Worm (Caenorhabditis elegans) whole organism, midembryonic: ENCODE measurements around the gene glct-6.

Experiments used
- T22C8.4 ChIP-seq: fragments of 200-800 bp; sonication (Bioruptor generic); IDR thresholded peaks from 2 replicates; pipeline ENCODE4 v1.3.6; 2022; ENCODE audit warnings: missing genetic modification characterization, missing compliant biosample characterization
- cog-1 ChIP-seq: sonication (generic microtip); optimal IDR thresholded peaks from 2 replicates; lab custom pipeline; 2016; ENCODE audit warnings: missing genetic modification characterization, missing compliant biosample characterization
- flt-1 ChIP-seq: fragments of 200-800 bp; sonication (Bioruptor generic); IDR thresholded peaks from 2 replicates; pipeline ENCODE4 v1.3.6; 2022; ENCODE audit warnings: missing genetic modification characterization, missing compliant biosample characterization
- klf-2 ChIP-seq: fragments of 200-800 bp; sonication (Bioruptor generic); conservative IDR thresholded peaks from 2 replicates; pipeline ENCODE4 v1.3.6; 2022; ENCODE audit warnings: missing genetic modification reagents, missing genetic modification characterization, missing compliant biosample characterization
- med-1 ChIP-seq: sonication (generic microtip); optimal IDR thresholded peaks from 2 replicates; lab custom pipeline; 2017; ENCODE audit warnings: missing genetic modification characterization, mild to moderate bottlenecking, missing compliant biosample characterization, antibody characterized with exemption, missing genetic modification reagents; ENCODE audit not compliant: insufficient read depth
- ref-1 ChIP-seq: fragments of 200-800 bp; sonication (Bioruptor generic); conservative IDR thresholded peaks from 2 replicates; pipeline ENCODE4 v1.3.6; 2022; ENCODE audit warnings: missing genetic modification reagents, missing genetic modification characterization, missing compliant biosample characterization
- tab-1 ChIP-seq: fragments of 200-800 bp; sonication (Bioruptor generic); IDR thresholded peaks from 2 replicates; pipeline ENCODE4 v1.3.6; 2022; ENCODE audit warnings: missing genetic modification characterization, missing compliant biosample characterization
- ztf-23 ChIP-seq: fragments of 200-800 bp; sonication (Bioruptor generic); IDR thresholded peaks from 2 replicates; pipeline ENCODE4 v1.3.6; 2022; ENCODE audit warnings: missing genetic modification reagents, missing genetic modification characterization, missing compliant biosample characterization
- ztf-29 ChIP-seq: fragments of 200-800 bp; sonication (Bioruptor generic); IDR thresholded peaks from 2 replicates; pipeline ENCODE4 v1.3.6; 2022; ENCODE audit warnings: missing genetic modification reagents, missing genetic modification characterization, missing compliant biosample characterization

The glct-6 gene

DNA sequence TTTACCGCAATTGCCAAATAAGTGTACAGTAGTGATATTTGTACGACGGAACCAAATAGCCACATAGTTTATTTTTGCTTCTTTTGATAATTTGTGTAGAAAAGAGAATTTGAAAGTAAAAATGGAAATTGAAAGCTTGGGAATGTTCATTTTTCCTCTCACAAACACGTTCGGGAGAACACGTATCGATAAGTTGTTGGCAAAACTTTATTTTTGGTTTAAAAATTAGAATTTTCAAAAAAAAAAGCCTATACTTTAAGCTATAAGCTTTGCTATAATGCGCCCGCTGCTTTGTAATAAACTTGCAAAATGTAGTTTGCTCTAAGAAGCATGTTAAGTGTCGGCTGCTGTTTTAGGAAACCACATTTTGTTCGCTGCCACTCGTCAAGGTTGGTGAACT, 28.7 kb upstream of the glct-6 start, which contains the start of gene Y37E11AR.7:
Y37E11AR.7 (minus strand) TSS at position 101 of the 400 bp plus-strand sequence.
- TF ChIP-seq ztf-23 (GFP tag; lab: Robert Waterston, UW) (no peak), ztf-29 (GFP tag; lab: Robert Waterston, UW) (no peak), ref-1 (GFP tag; lab: Robert Waterston, UW) (no peak), klf-2 (GFP tag; lab: Robert Waterston, UW) (no peak), cog-1 (tag; lab: Kevin White, UChicago) (no peak), flt-1 (GFP tag; lab: Robert Waterston, UW) (no peak), med-1 (GFP tag; lab: Kevin White, UChicago) (no peak), T22C8.4 (no peak), tab-1 (no peak)

DNA sequence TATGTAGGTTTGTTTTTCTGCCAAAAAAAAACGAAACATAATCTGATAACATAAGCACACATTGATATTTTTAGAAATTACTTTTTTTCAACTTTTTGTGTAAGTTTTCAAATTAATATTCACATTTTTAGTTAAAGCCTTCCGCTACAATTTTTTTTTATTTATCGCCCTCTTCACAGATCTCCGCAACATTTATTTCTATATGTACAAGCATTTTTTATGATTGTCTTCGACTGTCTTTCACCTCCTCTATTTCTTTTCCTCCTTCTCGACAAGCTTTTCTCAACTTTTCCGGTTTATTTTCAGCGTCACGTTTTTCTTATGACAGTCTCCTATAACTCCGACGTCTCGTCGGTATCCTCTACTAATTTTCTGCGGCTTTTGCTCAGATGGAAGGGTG, 28.1 kb upstream of the glct-6 start, which contains the start of gene best-20:
best-20 (plus strand) TSS at position 301 of the 400 bp plus-strand sequence.
- no peak for TF ChIP-seq cog-1 (tag; lab: Kevin White, UChicago)
- no peak for TF ChIP-seq T22C8.4
- no peak for TF ChIP-seq med-1 (GFP tag; lab: Kevin White, UChicago)

DNA sequence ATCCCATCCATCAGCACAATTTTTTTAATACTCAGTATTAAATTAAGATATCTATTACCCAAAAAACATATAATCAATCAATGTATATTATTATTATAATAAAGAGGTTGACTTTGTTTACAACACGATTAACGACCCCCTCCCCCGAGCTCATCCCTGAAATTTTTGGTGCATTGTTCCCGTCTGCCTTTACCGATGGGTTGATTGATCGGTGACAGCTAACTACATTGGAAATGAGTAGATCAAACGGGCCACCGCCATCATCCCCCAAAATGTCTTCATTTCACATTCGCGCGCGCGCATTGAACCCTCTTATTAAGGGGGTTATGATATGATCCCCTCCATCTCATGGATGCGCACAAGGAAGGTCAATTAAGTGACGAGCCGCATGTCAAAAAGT, 24.2 kb upstream of the glct-6 start:
- no peak for TF ChIP-seq T22C8.4
- no peak for TF ChIP-seq tab-1
- no peak for TF ChIP-seq ref-1 (GFP tag; lab: Robert Waterston, UW)
- no peak for TF ChIP-seq klf-2 (GFP tag; lab: Robert Waterston, UW)
- TF ChIP-seq ztf-29 (GFP tag; lab: Robert Waterston, UW) = no peak
- TF ChIP-seq ztf-23 (GFP tag; lab: Robert Waterston, UW) = no peak
- no peak for TF ChIP-seq cog-1 (tag; lab: Kevin White, UChicago)
- TF ChIP-seq flt-1 (GFP tag; lab: Robert Waterston, UW) = no peak
- TF ChIP-seq med-1 (GFP tag; lab: Kevin White, UChicago) = no peak

DNA sequence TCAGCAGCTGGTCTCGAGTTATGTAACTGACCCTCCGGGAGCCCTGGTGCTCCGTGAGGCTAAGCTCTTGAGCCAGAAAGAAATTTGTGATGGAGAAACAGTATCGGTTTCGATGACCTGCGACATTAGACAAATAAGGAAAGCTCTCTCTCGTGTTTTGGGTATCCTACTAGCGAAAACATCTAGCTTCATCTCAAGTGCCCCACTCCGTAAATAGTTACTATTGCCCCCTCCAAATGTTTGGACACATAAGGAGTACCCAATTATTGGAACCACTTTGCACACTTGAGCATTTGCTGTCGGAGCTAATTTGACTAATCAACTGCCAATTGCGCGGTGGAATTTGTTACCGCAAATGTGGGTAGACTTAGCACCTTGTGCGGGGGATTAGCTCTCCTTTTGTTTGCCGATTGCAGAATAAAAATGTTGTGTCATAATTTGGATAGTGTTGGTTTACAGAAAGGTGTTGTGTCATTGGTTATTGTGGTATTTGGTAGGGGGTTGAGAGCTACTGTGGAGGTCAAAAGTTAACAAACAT, 19.9 kb upstream of the glct-6 start:
- TF ChIP-seq flt-1 (GFP tag; lab: Robert Waterston, UW) = no peak
- TF ChIP-seq T22C8.4 = no peak
- TF ChIP-seq klf-2 (GFP tag; lab: Robert Waterston, UW) = no peak
- TF ChIP-seq med-1 (GFP tag; lab: Kevin White, UChicago) = no peak
- no peak for TF ChIP-seq ztf-23 (GFP tag; lab: Robert Waterston, UW)
- no peak for TF ChIP-seq ref-1 (GFP tag; lab: Robert Waterston, UW)
- no peak for TF ChIP-seq tab-1
- TF ChIP-seq cog-1 (tag; lab: Kevin White, UChicago) = no peak
- no peak for TF ChIP-seq ztf-29 (GFP tag; lab: Robert Waterston, UW)

DNA sequence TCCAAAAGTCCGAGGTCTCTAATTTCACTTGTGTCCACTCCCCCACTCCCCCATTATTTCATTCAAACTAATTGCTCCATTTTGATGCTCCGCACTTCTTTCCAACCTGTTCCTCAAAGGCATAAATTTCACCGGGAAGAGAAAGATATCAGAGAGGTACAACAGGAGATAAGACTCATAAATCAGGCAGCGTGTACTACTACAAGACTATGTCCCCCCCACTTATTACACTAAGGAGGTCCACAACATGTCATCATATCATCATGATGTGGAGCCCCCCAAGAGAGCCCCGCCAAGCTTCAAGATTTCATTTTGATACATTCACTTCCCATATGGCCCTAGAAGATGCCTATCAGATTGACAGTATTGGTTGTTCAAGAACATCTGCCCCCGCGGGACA, 18.6 kb upstream of the glct-6 start:
- TF ChIP-seq ztf-23 (GFP tag; lab: Robert Waterston, UW) (no peak), cog-1 (tag; lab: Kevin White, UChicago) (no peak), ztf-29 (GFP tag; lab: Robert Waterston, UW) (no peak), med-1 (GFP tag; lab: Kevin White, UChicago) (no peak), tab-1 (no peak)

DNA sequence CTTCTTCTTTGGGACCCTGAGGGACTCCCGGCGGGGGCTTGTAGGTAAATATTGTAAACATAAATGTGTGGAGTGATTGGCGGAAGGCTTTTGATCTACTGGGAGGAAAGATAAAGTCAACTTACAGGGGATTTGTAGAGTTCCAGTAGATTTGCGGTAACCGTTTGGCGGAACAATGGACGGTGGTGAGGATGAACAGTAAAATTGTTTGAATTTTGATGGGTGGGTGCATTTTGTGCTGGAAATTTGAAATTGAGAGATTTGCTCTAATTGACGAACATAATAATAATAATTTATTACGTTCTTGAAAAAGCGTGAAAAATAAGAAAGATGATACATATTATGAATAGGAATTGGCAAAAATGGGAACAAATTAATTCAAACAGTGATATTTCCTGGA, 17.4 kb upstream of the glct-6 start, which contains the start of gene vab-2:
vab-2 (minus strand) TSS at position 238 of the 400 bp plus-strand sequence.
- no peak for TF ChIP-seq ztf-29 (GFP tag; lab: Robert Waterston, UW)
- no peak for TF ChIP-seq tab-1
- no peak for TF ChIP-seq ref-1 (GFP tag; lab: Robert Waterston, UW)
- TF ChIP-seq ztf-23 (GFP tag; lab: Robert Waterston, UW) = no peak
- TF ChIP-seq cog-1 (tag; lab: Kevin White, UChicago) = no peak
- TF ChIP-seq T22C8.4 = no peak
- no peak for TF ChIP-seq flt-1 (GFP tag; lab: Robert Waterston, UW)
- TF ChIP-seq klf-2 (GFP tag; lab: Robert Waterston, UW) = no peak
- no peak for TF ChIP-seq med-1 (GFP tag; lab: Kevin White, UChicago)

DNA sequence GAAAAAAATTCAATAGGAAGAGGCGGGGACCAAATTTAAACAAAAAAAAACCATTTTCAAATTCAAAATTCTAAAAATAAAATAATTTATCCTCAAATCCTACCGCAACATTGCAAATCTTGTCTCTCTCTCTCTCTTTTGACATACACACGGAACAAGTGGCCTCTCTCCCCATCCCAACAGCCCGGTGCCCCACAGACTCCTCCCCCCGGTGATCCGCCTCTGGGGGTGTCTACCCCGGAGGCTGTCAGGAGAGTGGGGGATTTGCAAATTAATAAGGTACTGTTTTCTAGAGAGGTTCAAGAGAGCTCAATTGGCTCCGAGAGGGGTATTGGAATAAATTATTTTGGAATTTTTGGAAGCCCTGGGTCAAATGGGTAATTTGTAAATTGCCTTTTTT, 16.3 kb upstream of the glct-6 start:
- TF ChIP-seq tab-1 = no peak
- TF ChIP-seq ztf-23 (GFP tag; lab: Robert Waterston, UW) = no peak
- no peak for TF ChIP-seq flt-1 (GFP tag; lab: Robert Waterston, UW)
- TF ChIP-seq T22C8.4 = no peak
- TF ChIP-seq klf-2 (GFP tag; lab: Robert Waterston, UW) = no peak
- TF ChIP-seq ztf-29 (GFP tag; lab: Robert Waterston, UW) = no peak
- TF ChIP-seq med-1 (GFP tag; lab: Kevin White, UChicago) = no peak

DNA sequence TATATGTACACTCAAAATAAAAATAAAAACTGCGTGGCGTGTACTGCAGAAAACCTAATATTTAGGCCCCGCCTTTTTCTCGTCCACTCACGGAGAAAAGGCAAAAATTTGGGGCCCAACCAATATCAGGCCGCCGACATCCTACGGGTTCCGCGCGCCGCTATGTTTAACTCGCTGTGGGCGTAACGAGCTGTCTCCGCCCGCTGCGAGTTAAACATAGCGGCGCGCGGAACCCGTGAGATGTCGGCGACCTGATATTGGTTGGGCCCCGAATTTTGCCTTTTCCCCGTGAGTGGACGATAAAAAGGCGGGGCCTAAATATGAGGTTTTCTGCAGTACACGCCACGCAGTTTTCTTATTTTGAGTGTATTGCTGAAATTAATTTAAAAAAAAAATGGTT, 12.8 kb upstream of the glct-6 start:
- TF ChIP-seq flt-1 (GFP tag; lab: Robert Waterston, UW) = 0 out of 2 replicates have a peak, but pooled peaks have one; percentile 8

DNA sequence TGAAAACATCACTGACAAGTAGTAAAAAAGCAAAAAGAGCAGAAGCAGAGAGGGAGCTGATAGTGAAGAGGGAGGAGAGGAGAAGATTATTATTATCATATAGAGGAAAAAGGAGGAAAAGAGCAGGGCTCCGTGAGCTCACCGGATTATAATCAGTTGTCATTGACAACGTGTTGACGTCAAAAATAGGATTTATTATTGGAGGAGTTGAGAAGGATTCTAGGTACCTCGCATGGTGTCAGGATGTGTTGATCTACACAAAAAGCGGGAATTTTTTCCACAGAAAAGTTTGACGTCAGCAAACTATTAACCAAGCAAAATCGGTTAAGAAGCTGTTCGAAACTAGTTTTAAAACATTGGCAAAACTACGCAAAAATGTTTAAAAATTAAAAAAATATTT, 9.8 kb upstream of the glct-6 start:
- no peak for TF ChIP-seq T22C8.4
- TF ChIP-seq med-1 (GFP tag; lab: Kevin White, UChicago) = no peak
- no peak for TF ChIP-seq tab-1
- TF ChIP-seq ref-1 (GFP tag; lab: Robert Waterston, UW) = no peak
- no peak for TF ChIP-seq ztf-29 (GFP tag; lab: Robert Waterston, UW)
- no peak for TF ChIP-seq klf-2 (GFP tag; lab: Robert Waterston, UW)
- TF ChIP-seq ztf-23 (GFP tag; lab: Robert Waterston, UW) = no peak
- TF ChIP-seq flt-1 (GFP tag; lab: Robert Waterston, UW) = no peak
- TF ChIP-seq cog-1 (tag; lab: Kevin White, UChicago) = no peak

DNA sequence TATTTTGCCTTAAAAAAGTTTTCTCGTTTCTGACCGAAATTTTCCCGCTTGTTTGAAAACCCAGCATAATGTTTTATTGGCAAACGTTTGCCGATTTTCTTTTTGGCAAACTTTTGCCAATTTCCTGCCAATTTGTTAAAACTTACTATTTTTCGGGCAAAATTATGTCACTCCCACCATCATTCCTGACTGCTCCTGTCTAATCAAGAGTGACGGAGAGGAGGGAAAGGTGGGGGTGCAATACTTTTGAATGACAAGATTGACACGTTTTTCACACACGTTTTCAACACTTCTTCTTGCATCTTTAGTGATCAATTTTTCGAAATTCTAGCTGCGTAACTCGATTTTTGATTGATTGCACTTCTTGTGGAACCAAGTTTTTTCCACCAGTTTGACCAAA, 2.5 kb upstream of the glct-6 start:
- TF ChIP-seq flt-1 (GFP tag; lab: Robert Waterston, UW) = no peak
- no peak for TF ChIP-seq med-1 (GFP tag; lab: Kevin White, UChicago)
- TF ChIP-seq cog-1 (tag; lab: Kevin White, UChicago) = no peak
- no peak for TF ChIP-seq ztf-29 (GFP tag; lab: Robert Waterston, UW)
- TF ChIP-seq ztf-23 (GFP tag; lab: Robert Waterston, UW) = no peak
- no peak for TF ChIP-seq T22C8.4
- TF ChIP-seq klf-2 (GFP tag; lab: Robert Waterston, UW) = no peak
- TF ChIP-seq ref-1 (GFP tag; lab: Robert Waterston, UW) = no peak
- TF ChIP-seq tab-1 = no peak
